Fruit fly (Drosophila melanogaster) whole organism, embryonic: Measurements from ENCODE around the gene CG18675.

Experiments
- CG11695 ChIP-seq: fragments of 200-800 bp; sonication (Bioruptor generic); IDR thresholded peaks from 3 replicates; pipeline ENCODE4 v1.3.6; 2022; ENCODE audit warnings: missing biosample characterization, missing genetic modification characterization
- CG12104 ChIP-seq: fragments of 200-800 bp; sonication (Bioruptor generic); optimal IDR thresholded peaks from 3 replicates; lab custom pipeline; 2016; ENCODE audit warnings: missing biosample characterization, missing genetic modification characterization
- CG13624 ChIP-seq: fragments of 200-800 bp; sonication (Bioruptor generic); optimal IDR thresholded peaks from 2 replicates; lab custom pipeline; 2016; ENCODE audit warnings: missing biosample characterization, missing genetic modification characterization
- CG14710 ChIP-seq: fragments of 200-800 bp; sonication (Bioruptor generic); optimal IDR thresholded peaks from 3 replicates; lab custom pipeline; 2019; ENCODE audit warnings: missing biosample characterization, mild to moderate bottlenecking, missing genetic modification characterization, moderate library complexity
- CG15514 ChIP-seq: fragments of 200-800 bp; sonication (Bioruptor generic); optimal IDR thresholded peaks from 3 replicates; lab custom pipeline; 2017; ENCODE audit warnings: missing biosample characterization, missing genetic modification characterization, mild to moderate bottlenecking, moderate library complexity, missing genetic modification reagents
- CG32532 ChIP-seq: fragments of 200-800 bp; sonication (Bioruptor generic); IDR thresholded peaks from 2 replicates; pipeline ENCODE4 v1.3.6; 2022; ENCODE audit warnings: missing biosample characterization, missing genetic modification characterization
- CG3847 ChIP-seq: fragments of 200-800 bp; sonication (Bioruptor generic); IDR thresholded peaks from 2 replicates; pipeline ENCODE4 v1.3.6; 2022; ENCODE audit warnings: missing biosample characterization, missing genetic modification characterization
- CG6175 ChIP-seq: fragments of 200-800 bp; sonication (Bioruptor generic); IDR thresholded peaks from 3 replicates; pipeline ENCODE4 v1.3.6; 2022; ENCODE audit warnings: missing biosample characterization, missing genetic modification characterization
- CG6272 ChIP-seq: fragments of 200-800 bp; sonication (Bioruptor generic); IDR thresholded peaks from 2 replicates; pipeline ENCODE4 v1.3.6; 2022; ENCODE audit warnings: missing biosample characterization, missing genetic modification characterization
- CG6854 ChIP-seq: fragments of 200-800 bp; sonication (Bioruptor generic); optimal IDR thresholded peaks from 3 replicates; lab custom pipeline; 2017; ENCODE audit warnings: missing biosample characterization, mild to moderate bottlenecking, missing genetic modification characterization
- CG8290 ChIP-seq, 3 experiments: fragments of 200-800 bp; sonication (Bioruptor generic); optimal IDR thresholded peaks; 2 replicates each; lab custom pipeline; 2016 to 2019; ENCODE audit warnings: missing biosample characterization in 3 of 3, missing genetic modification characterization in 3 of 3, mild to moderate bottlenecking in 2 of 3, moderate library complexity in 1 of 3
- CHES-1-like ChIP-seq: fragments of 200-800 bp; sonication (Bioruptor generic); optimal IDR thresholded peaks from 2 replicates; lab custom pipeline; 2016; ENCODE audit warnings: missing biosample characterization, missing genetic modification characterization
- Doc3 ChIP-seq: fragments of 200-800 bp; sonication (Bioruptor generic); IDR thresholded peaks from 3 replicates; pipeline ENCODE4 v1.3.6; 2022; ENCODE audit warnings: missing biosample characterization, missing genetic modification characterization; ENCODE audit not compliant: partially characterized antibody
- MESR4 ChIP-seq: fragments of 200-800 bp; sonication (Bioruptor generic); optimal IDR thresholded peaks from 2 replicates; lab custom pipeline; 2018; ENCODE audit warnings: missing biosample characterization, mild to moderate bottlenecking, missing genetic modification characterization, moderate library complexity
- Nf-YB ChIP-seq: fragments of 200-800 bp; sonication (Bioruptor generic); optimal IDR thresholded peaks from 3 replicates; lab custom pipeline; 2019; ENCODE audit warnings: missing biosample characterization, mild to moderate bottlenecking, missing genetic modification characterization, moderate library complexity
- Oaz ChIP-seq: fragments of 200-800 bp; sonication (Bioruptor generic); IDR thresholded peaks from 2 replicates; pipeline ENCODE4 v1.3.6; 2022; ENCODE audit warnings: missing biosample characterization, missing genetic modification characterization
- Opbp ChIP-seq: fragments of 200-800 bp; sonication (Bioruptor generic); IDR thresholded peaks from 3 replicates; pipeline ENCODE4 v1.3.6; 2022; ENCODE audit warnings: missing biosample characterization, missing genetic modification characterization; ENCODE audit not compliant: partially characterized antibody
- Rfx ChIP-seq: fragments of 200-800 bp; sonication (Bioruptor generic); IDR thresholded peaks from 2 replicates; pipeline ENCODE4 v1.3.6; 2022; ENCODE audit warnings: missing biosample characterization, missing genetic modification characterization
- Rx ChIP-seq: fragments of 200-800 bp; sonication (Bioruptor generic); IDR thresholded peaks from 2 replicates; pipeline ENCODE4 v1.3.6; 2022; ENCODE audit warnings: missing biosample characterization, missing genetic modification characterization
- Stat92E ChIP-seq, 3 experiments: fragments of >200 bp in 2 of 3; fragments of 200-800 bp in 1 of 3; sonication (Bioruptor generic) in 1 of 3; optimal IDR thresholded peaks; 2 replicates each; lab custom pipeline; 2017 to 2019; ENCODE audit warnings: missing biosample characterization in 3 of 3, missing genetic modification characterization in 3 of 3, mild to moderate bottlenecking in 1 of 3, moderate library complexity in 1 of 3
- Xrp1 ChIP-seq: fragments of 200-800 bp; sonication (Bioruptor generic); IDR thresholded peaks from 2 replicates; pipeline ENCODE4 v1.3.6; 2022; ENCODE audit warnings: missing biosample characterization, missing genetic modification characterization
- dmrt99B ChIP-seq: fragments of 200-800 bp; sonication (Bioruptor generic); optimal IDR thresholded peaks from 2 replicates; lab custom pipeline; 2018; ENCODE audit warnings: missing biosample characterization, mild to moderate bottlenecking, missing genetic modification characterization, moderate library complexity
- en ChIP-seq: fragments of 200-800 bp; sonication (Bioruptor generic); optimal IDR thresholded peaks from 2 replicates; lab custom pipeline; 2016; ENCODE audit warnings: missing biosample characterization, missing genetic modification characterization
- esg ChIP-seq: fragments of 200-800 bp; sonication (Bioruptor generic); conservative IDR thresholded peaks from 2 replicates; pipeline ENCODE4 v1.3.6; 2022; ENCODE audit warnings: missing biosample characterization, missing genetic modification characterization
- gce ChIP-seq: fragments of 200-800 bp; sonication (Bioruptor generic); IDR thresholded peaks from 3 replicates; pipeline ENCODE4 v1.3.6; 2022; ENCODE audit warnings: missing biosample characterization, missing genetic modification characterization
- ham ChIP-seq: fragments of 200-800 bp; sonication (Bioruptor generic); IDR thresholded peaks from 2 replicates; pipeline ENCODE4 v1.3.6; 2022; ENCODE audit warnings: missing biosample characterization, missing genetic modification characterization
- insv ChIP-seq, 2 experiments: fragments of 200-800 bp; sonication (Bioruptor generic); optimal IDR thresholded peaks; 3 replicates each; lab custom pipeline; 2016 to 2018; ENCODE audit warnings: missing biosample characterization in 2 of 2, missing genetic modification characterization in 2 of 2
- kni ChIP-seq: fragments of 200-800 bp; sonication (Bioruptor generic); optimal IDR thresholded peaks from 3 replicates; lab custom pipeline; 2017; ENCODE audit warnings: mild to moderate bottlenecking, missing biosample characterization, missing genetic modification reagents, missing genetic modification characterization
- phol ChIP-seq: fragments of 200-800 bp; sonication (Bioruptor generic); optimal IDR thresholded peaks from 3 replicates; lab custom pipeline; 2018; ENCODE audit warnings: missing biosample characterization, mild to moderate bottlenecking, missing genetic modification characterization, moderate library complexity
- sd ChIP-seq: fragments of 200-800 bp; sonication (Bioruptor generic); optimal IDR thresholded peaks from 3 replicates; lab custom pipeline; 2018; ENCODE audit warnings: missing biosample characterization, mild to moderate bottlenecking, missing genetic modification characterization, moderate library complexity
- sens ChIP-seq: fragments of 200-800 bp; sonication (Bioruptor generic); peaks from one replicate; lab custom pipeline; 2016; ENCODE audit warnings: missing biosample characterization, missing genetic modification characterization
- sob ChIP-seq: fragments of 200-800 bp; sonication (Bioruptor generic); IDR thresholded peaks from 2 replicates; pipeline ENCODE4 v1.3.6; 2022; ENCODE audit warnings: missing biosample characterization, missing genetic modification characterization
- tap ChIP-seq: fragments of 200-800 bp; optimal IDR thresholded peaks from 3 replicates; lab custom pipeline; 2019; ENCODE audit warnings: missing biosample characterization, mild to moderate bottlenecking, missing genetic modification characterization, moderate library complexity
- vvl ChIP-seq: fragments of 200-800 bp; sonication (Bioruptor generic); IDR thresholded peaks from 2 replicates; pipeline ENCODE4 v1.3.6; 2022; ENCODE audit warnings: missing biosample characterization, missing genetic modification characterization

CG18675 gene

DNA sequence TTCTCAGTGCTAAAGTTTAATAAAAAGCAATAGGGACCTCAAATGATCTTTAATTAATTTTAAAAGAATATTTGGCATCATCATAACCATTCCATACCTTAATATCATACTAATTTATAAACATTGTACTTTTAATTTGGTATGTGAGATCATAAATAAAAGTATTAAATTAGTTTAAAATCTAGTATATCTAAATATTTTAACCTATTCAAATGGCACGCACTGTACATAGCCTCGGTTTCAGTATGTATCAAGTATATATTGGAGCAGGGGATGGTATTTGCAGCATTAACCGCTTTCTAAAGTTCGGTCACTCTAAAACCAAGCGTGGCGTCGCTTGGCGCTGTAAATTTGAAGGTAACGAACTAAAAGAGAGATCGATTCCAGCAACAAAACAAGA lies 68.7 kb downstream of the CG18675 start, which contains the start of gene pav (continued):
- no peak for TF ChIP-seq gce (GFP tag; lab: Robert Waterston, UW)
- TF ChIP-seq sob: peak; percentile 49
- no peak for TF ChIP-seq insv (GFP tag; optimal IDR thresholded peaks at IDR 0.05; lab: Kevin White, UChicago)
- no peak for TF ChIP-seq CG6272 (GFP tag; lab: Robert Waterston, UW)
- TF ChIP-seq CG8290 (GFP tag; optimal IDR thresholded peaks at IDR 0.05; lab: Kevin White, UChicago): no peak
- no peak for TF ChIP-seq CG8290 (tag; optimal IDR thresholded peaks at IDR 0.05; lab: Kevin White, UChicago)
- TF ChIP-seq dmrt99B (tag; lab: Kevin White, UChicago): no peak
- no peak for TF ChIP-seq CG6175 (GFP tag; lab: Robert Waterston, UW)
- TF ChIP-seq CHES-1-like: no peak
- TF ChIP-seq sd: no peak
- TF ChIP-seq CG13624 (GFP tag; lab: Kevin White, UChicago): no peak
- peak; percentile 58 for TF ChIP-seq CG15514 (GFP tag; lab: Kevin White, UChicago)
- TF ChIP-seq CG32532 (GFP tag; lab: Robert Waterston, UW): peak; percentile 82
- peak; percentile 18 for TF ChIP-seq CG12104 (GFP tag; lab: Kevin White, UChicago)
- TF ChIP-seq kni (GFP tag; lab: Kevin White, UChicago): no peak
- TF ChIP-seq CG11695 (GFP tag; lab: Robert Waterston, UW): peak; percentile 80
- peak; percentile 8; the same call in 1 of the 2 replicates for TF ChIP-seq Rx (GFP tag; lab: Robert Waterston, UW)
- no peak for TF ChIP-seq ham (GFP tag; lab: Robert Waterston, UW)
- peak; percentile 46 for TF ChIP-seq MESR4 (GFP tag; lab: Kevin White, UChicago)
- no peak for TF ChIP-seq Nf-YB
- TF ChIP-seq CG3847 (GFP tag; lab: Robert Waterston, UW): peak; percentile 63; the same call in 1 of the 2 replicates
- peak; percentile 64 for TF ChIP-seq phol
- TF ChIP-seq CG6854 (GFP tag; lab: Kevin White, UChicago): no peak
- TF ChIP-seq Doc3 (GFP tag; lab: Robert Waterston, UW): no peak
- peak; percentile 65 for TF ChIP-seq CG14710 (tag; lab: Kevin White, UChicago)
- TF ChIP-seq Rfx (GFP tag; lab: Robert Waterston, UW): peak; percentile 69
- no peak for TF ChIP-seq tap
- TF ChIP-seq Oaz (GFP tag; lab: Robert Waterston, UW): no peak
- peak; percentile 70 for TF ChIP-seq vvl (GFP tag; lab: Robert Waterston, UW)
- peak; percentile 59; the same call in 1 of the 2 replicates for TF ChIP-seq Xrp1 (GFP tag; lab: Robert Waterston, UW)
- peak in 1 of 3 experiments; percentile 42 for TF ChIP-seq Stat92E (GFP tag; optimal IDR thresholded peaks at IDR 0.05; lab: Kevin White, UChicago)
- no peak for TF ChIP-seq esg (GFP tag; lab: Robert Waterston, UW)
- no peak for TF ChIP-seq en (GFP tag; lab: Kevin White, UChicago)
- TF ChIP-seq Opbp (GFP tag; lab: Robert Waterston, UW): 0 out of 3 replicates have a peak, but pooled peaks have one; percentile 6
- TF ChIP-seq sens: no peak
